Fruit fly (Drosophila melanogaster) whole organism, embryonic: ENCODE results near the gene CG7806.

Experiments used
- Atf-2 ChIP-seq: fragments of 200-800 bp; sonication (Bioruptor generic); optimal IDR thresholded peaks from 2 replicates; lab custom pipeline; 2016; ENCODE audit warnings: missing biosample characterization, missing genetic modification characterization
- Bdp1 ChIP-seq: fragments of 200-800 bp; sonication (Bioruptor generic); optimal IDR thresholded peaks from 3 replicates; lab custom pipeline; 2016; ENCODE audit warnings: missing biosample characterization, missing genetic modification characterization
- CG10147 ChIP-seq: fragments of 200-800 bp; sonication (Bioruptor generic); optimal IDR thresholded peaks from 2 replicates; lab custom pipeline; 2019; ENCODE audit warnings: missing biosample characterization, mild to moderate bottlenecking, missing genetic modification characterization, moderate library complexity
- CG10366 ChIP-seq: fragments of 200-800 bp; sonication (Bioruptor generic); IDR thresholded peaks from 2 replicates; pipeline ENCODE4 v1.3.6; 2022; ENCODE audit warnings: missing biosample characterization, missing genetic modification characterization
- CG10543 ChIP-seq: fragments of 200-800 bp; sonication (Bioruptor generic); optimal IDR thresholded peaks from 3 replicates; lab custom pipeline; 2017; ENCODE audit warnings: missing biosample characterization, mild to moderate bottlenecking, missing genetic modification characterization, moderate library complexity
- CG10565 ChIP-seq: fragments of 200-800 bp; sonication (Bioruptor generic); optimal IDR thresholded peaks from 3 replicates; lab custom pipeline; 2016; ENCODE audit warnings: missing biosample characterization, mild to moderate bottlenecking, missing genetic modification characterization
- CG10654 ChIP-seq: fragments of 200-800 bp; sonication (Bioruptor generic); optimal IDR thresholded peaks from 2 replicates; lab custom pipeline; 2016; ENCODE audit warnings: missing biosample characterization, missing genetic modification characterization
- CG11398 ChIP-seq: fragments of 200-800 bp; sonication (Bioruptor generic); optimal IDR thresholded peaks from 2 replicates; lab custom pipeline; 2016; ENCODE audit warnings: missing biosample characterization, missing genetic modification characterization
- CG11696 ChIP-seq: fragments of 200-800 bp; sonication (Bioruptor generic); IDR thresholded peaks from 2 replicates; pipeline ENCODE4 v1.3.6; 2022; ENCODE audit warnings: missing biosample characterization, missing genetic modification characterization
- CG1233 ChIP-seq: fragments of 200-800 bp; sonication (Bioruptor generic); optimal IDR thresholded peaks from 4 replicates; lab custom pipeline; 2018; ENCODE audit warnings: missing biosample characterization, mild to moderate bottlenecking, missing genetic modification characterization
- CG12769 ChIP-seq: fragments of 200-800 bp; sonication (Bioruptor generic); optimal IDR thresholded peaks from 2 replicates; lab custom pipeline; 2019; ENCODE audit warnings: missing biosample characterization, mild to moderate bottlenecking, missing genetic modification characterization, moderate library complexity
- CG13123 ChIP-seq: fragments of 200-800 bp; sonication (Bioruptor generic); optimal IDR thresholded peaks from 2 replicates; lab custom pipeline; 2016; ENCODE audit warnings: missing biosample characterization, missing genetic modification characterization
- CG15514 ChIP-seq: fragments of 200-800 bp; sonication (Bioruptor generic); optimal IDR thresholded peaks from 3 replicates; lab custom pipeline; 2017; ENCODE audit warnings: missing biosample characterization, missing genetic modification characterization, mild to moderate bottlenecking, moderate library complexity, missing genetic modification reagents
- CG1602 ChIP-seq: fragments of 200-800 bp; sonication (Bioruptor generic); optimal IDR thresholded peaks from 3 replicates; lab custom pipeline; 2016; ENCODE audit warnings: missing biosample characterization, missing genetic modification characterization
- CG16779 ChIP-seq: fragments of 200-800 bp; sonication (Bioruptor generic); IDR thresholded peaks from 2 replicates; pipeline ENCODE4 v1.3.6; 2022; ENCODE audit warnings: missing biosample characterization, missing genetic modification characterization
- CG31388 ChIP-seq: fragments of 200-800 bp; sonication (Bioruptor generic); optimal IDR thresholded peaks from 2 replicates; lab custom pipeline; 2016; ENCODE audit warnings: missing biosample characterization, missing genetic modification characterization
- CG3281 ChIP-seq: fragments of 200-800 bp; sonication (Bioruptor generic); optimal IDR thresholded peaks from 3 replicates; lab custom pipeline; 2017; ENCODE audit warnings: missing biosample characterization, mild to moderate bottlenecking, missing genetic modification characterization
- CG3407 ChIP-seq: fragments of 200-800 bp; sonication (Bioruptor generic); optimal IDR thresholded peaks from 2 replicates; lab custom pipeline; 2018; ENCODE audit warnings: missing biosample characterization, mild to moderate bottlenecking, missing genetic modification characterization
- CG7928 ChIP-seq: fragments of 200-800 bp; sonication (Bioruptor generic); optimal IDR thresholded peaks from 2 replicates; lab custom pipeline; 2017; ENCODE audit warnings: missing biosample characterization, mild to moderate bottlenecking, missing genetic modification characterization
- CG8089 ChIP-seq: fragments of 200-800 bp; sonication (Bioruptor generic); optimal IDR thresholded peaks from 3 replicates; lab custom pipeline; 2016; ENCODE audit warnings: missing biosample characterization, missing genetic modification characterization
- CG8359 ChIP-seq: fragments of 200-800 bp; sonication (Bioruptor generic); optimal IDR thresholded peaks from 2 replicates; lab custom pipeline; 2017; ENCODE audit warnings: missing biosample characterization, mild to moderate bottlenecking, missing genetic modification characterization, borderline replicate concordance
- CG9797 ChIP-seq: fragments of 200-800 bp; sonication (Bioruptor generic); optimal IDR thresholded peaks from 3 replicates; lab custom pipeline; 2018; ENCODE audit warnings: missing biosample characterization, mild to moderate bottlenecking, missing genetic modification characterization
- D19B ChIP-seq: fragments of 200-800 bp; sonication (Bioruptor generic); optimal IDR thresholded peaks from 2 replicates; lab custom pipeline; 2017; ENCODE audit warnings: missing biosample characterization, mild to moderate bottlenecking, missing genetic modification characterization
- Fer2 ChIP-seq: fragments of 200-800 bp; sonication (Bioruptor generic); optimal IDR thresholded peaks from 2 replicates; lab custom pipeline; 2018; ENCODE audit warnings: missing biosample characterization, mild to moderate bottlenecking, missing genetic modification characterization, moderate library complexity
- Fer3 ChIP-seq: fragments of 200-800 bp; sonication (Bioruptor generic); optimal IDR thresholded peaks from 2 replicates; lab custom pipeline; 2018; ENCODE audit warnings: missing biosample characterization, mild to moderate bottlenecking, missing genetic modification characterization, moderate library complexity
- Gug ChIP-seq: fragments of 200-800 bp; sonication (Bioruptor generic); IDR thresholded peaks from 4 replicates; pipeline ENCODE4 v1.3.6; 2022; ENCODE audit warnings: missing biosample characterization, missing genetic modification characterization
- Mes4 ChIP-seq: fragments of 200-800 bp; sonication (Bioruptor generic); optimal IDR thresholded peaks from 2 replicates; lab custom pipeline; 2016; ENCODE audit warnings: missing biosample characterization, missing genetic modification characterization
- NC2β ChIP-seq: fragments of 200-800 bp; sonication (Bioruptor generic); optimal IDR thresholded peaks from 2 replicates; lab custom pipeline; 2016; ENCODE audit warnings: missing biosample characterization, missing genetic modification characterization
- Poxn ChIP-seq: fragments of 200-800 bp; sonication (Bioruptor generic); IDR thresholded peaks from 2 replicates; pipeline ENCODE4 v1.3.6; 2022; ENCODE audit warnings: missing biosample characterization, missing genetic modification characterization
- Side ChIP-seq: fragments of 200-800 bp; sonication (Bioruptor generic); optimal IDR thresholded peaks from 2 replicates; lab custom pipeline; 2016; ENCODE audit warnings: missing biosample characterization, missing genetic modification characterization
- Sry-β ChIP-seq: fragments of 200-800 bp; sonication (Bioruptor generic); optimal IDR thresholded peaks from 2 replicates; lab custom pipeline; 2018; ENCODE audit warnings: missing biosample characterization, mild to moderate bottlenecking, missing genetic modification characterization, moderate library complexity
- YL-1 ChIP-seq: fragments of 200-800 bp; sonication (Bioruptor generic); optimal IDR thresholded peaks from 3 replicates; lab custom pipeline; 2017; ENCODE audit warnings: missing biosample characterization, mild to moderate bottlenecking, missing genetic modification characterization
- ato ChIP-seq: fragments of 200-800 bp; sonication (Bioruptor generic); IDR thresholded peaks from 2 replicates; pipeline ENCODE4 v1.3.6; 2022; ENCODE audit warnings: missing biosample characterization, missing genetic modification characterization; ENCODE audit not compliant: partially characterized antibody
- br ChIP-seq: fragments of >200 bp; optimal IDR thresholded peaks from 2 replicates; lab custom pipeline; 2017
- chm ChIP-seq: fragments of 200-800 bp; sonication (Bioruptor generic); IDR thresholded peaks from 2 replicates; pipeline ENCODE4 v1.3.6; 2022; ENCODE audit warnings: missing biosample characterization, missing genetic modification characterization
- disco-r ChIP-seq: fragments of 200-800 bp; sonication (Bioruptor generic); optimal IDR thresholded peaks from 2 replicates; lab custom pipeline; 2016; ENCODE audit warnings: missing biosample characterization, missing genetic modification characterization
- emc ChIP-seq: fragments of 200-800 bp; sonication (Bioruptor generic); optimal IDR thresholded peaks from 2 replicates; lab custom pipeline; 2016; ENCODE audit warnings: missing biosample characterization, missing genetic modification characterization
- gt ChIP-seq: fragments of 200-800 bp; sonication (Bioruptor generic); IDR thresholded peaks from 2 replicates; pipeline ENCODE4 v1.3.6; 2022; ENCODE audit warnings: missing biosample characterization, missing genetic modification characterization
- ham ChIP-seq: fragments of 200-800 bp; sonication (Bioruptor generic); IDR thresholded peaks from 2 replicates; pipeline ENCODE4 v1.3.6; 2022; ENCODE audit warnings: missing biosample characterization, missing genetic modification characterization
- her ChIP-seq: fragments of 200-800 bp; sonication (Bioruptor generic); optimal IDR thresholded peaks from 2 replicates; lab custom pipeline; 2016; ENCODE audit warnings: missing biosample characterization, missing genetic modification characterization
- insv ChIP-seq, 2 experiments: fragments of 200-800 bp; sonication (Bioruptor generic); optimal IDR thresholded peaks; 3 replicates each; lab custom pipeline; 2016 to 2018; ENCODE audit warnings: missing biosample characterization in 2 of 2, missing genetic modification characterization in 2 of 2
- jigr1 ChIP-seq: fragments of 200-800 bp; sonication (Bioruptor generic); IDR thresholded peaks from 3 replicates; pipeline ENCODE4 v1.3.6; 2022; ENCODE audit warnings: missing biosample characterization, missing genetic modification characterization
- nerfin-1 ChIP-seq: fragments of 200-800 bp; sonication (Bioruptor generic); optimal IDR thresholded peaks from 3 replicates; lab custom pipeline; 2019; ENCODE audit warnings: missing biosample characterization, mild to moderate bottlenecking, missing genetic modification characterization, moderate library complexity
- nom ChIP-seq: fragments of 200-800 bp; sonication (Bioruptor generic); optimal IDR thresholded peaks from 2 replicates; lab custom pipeline; 2017; ENCODE audit warnings: missing biosample characterization, missing genetic modification characterization, mild to moderate bottlenecking, moderate library complexity, missing genetic modification reagents
- pb ChIP-seq: fragments of 200-800 bp; sonication (Bioruptor generic); optimal IDR thresholded peaks from 3 replicates; lab custom pipeline; 2016; ENCODE audit warnings: missing biosample characterization, missing genetic modification characterization
- pnt ChIP-seq: fragments of 200-800 bp; sonication (Bioruptor generic); optimal IDR thresholded peaks from 3 replicates; lab custom pipeline; 2016; ENCODE audit warnings: missing biosample characterization, missing genetic modification characterization
- salm ChIP-seq: fragments of 200-800 bp; sonication (Bioruptor generic); optimal IDR thresholded peaks from 2 replicates; lab custom pipeline; 2018; ENCODE audit warnings: missing biosample characterization, mild to moderate bottlenecking, missing genetic modification characterization
- sens ChIP-seq: fragments of 200-800 bp; sonication (Bioruptor generic); peaks from one replicate; lab custom pipeline; 2016; ENCODE audit warnings: missing biosample characterization, missing genetic modification characterization
- sisA ChIP-seq: fragments of 200-800 bp; sonication (Bioruptor generic); IDR thresholded peaks from 2 replicates; pipeline ENCODE4 v1.3.6; 2022; ENCODE audit warnings: missing biosample characterization, missing genetic modification characterization
- usp ChIP-seq: fragments of >200 bp; optimal IDR thresholded peaks from 2 replicates; lab custom pipeline; 2017; ENCODE audit warnings: missing biosample characterization, missing genetic modification characterization

The CG7806 gene

DNA sequence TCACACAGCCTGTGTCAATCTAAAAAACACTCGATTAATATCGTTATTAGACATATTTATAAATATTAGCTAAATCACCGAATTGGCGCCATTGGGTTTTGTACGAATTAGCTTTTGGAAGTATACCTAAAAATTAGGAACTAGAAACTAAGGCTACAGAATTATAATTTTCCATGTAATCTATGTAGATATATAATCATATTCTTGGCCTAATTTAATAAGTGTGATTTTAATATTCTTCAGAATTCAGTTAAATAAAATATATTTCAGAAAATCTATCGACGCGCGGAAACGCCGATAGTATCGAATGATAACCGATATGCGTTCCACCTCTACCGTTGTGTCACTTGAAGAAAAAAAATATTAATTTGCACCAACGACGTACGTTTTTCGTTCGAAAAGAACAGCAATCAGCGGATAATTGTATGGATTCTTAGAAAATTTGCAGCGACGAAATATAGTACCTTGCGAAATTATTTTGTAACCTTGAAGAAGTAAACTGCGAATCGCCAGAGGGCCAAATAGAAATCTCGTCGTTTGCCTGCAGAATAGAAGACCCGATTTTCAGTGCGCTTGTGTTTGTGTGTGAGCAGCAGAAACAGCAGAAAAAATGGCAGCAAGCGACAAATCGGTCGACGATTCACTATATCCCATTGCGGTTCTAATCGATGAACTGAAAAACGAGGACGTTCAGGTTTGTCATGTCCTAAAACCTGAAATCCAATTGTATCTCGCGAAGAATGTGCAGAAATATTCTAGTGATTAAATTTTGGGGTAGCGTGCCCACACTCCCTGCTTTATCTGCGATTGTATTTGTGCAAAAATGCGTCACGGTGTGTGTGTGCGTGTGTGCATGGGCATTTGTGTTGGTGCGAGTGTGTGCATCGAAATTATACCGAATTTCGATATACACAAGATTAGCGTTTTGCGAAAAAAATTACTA lies 54.8 kb downstream of the CG7806 start, which contains the start of gene Pp2A-29B (continued):
- TF ChIP-seq CG8359 (GFP tag; lab: Kevin White, UChicago) (no peak), gt (GFP tag; lab: Robert Waterston, UW) (no peak), Fer3 (no peak), CG3407 (GFP tag; lab: Kevin White, UChicago) (no peak), CG1602 (GFP tag; lab: Kevin White, UChicago) (no peak), pnt (GFP tag; lab: Kevin White, UChicago) (no peak), her (no peak), CG11398 (GFP tag; lab: Kevin White, UChicago) (no peak), Fer2 (no peak), salm (tag; lab: Kevin White, UChicago) (no peak), Bdp1 (GFP tag; lab: Kevin White, UChicago) (no peak), Gug (GFP tag; lab: Robert Waterston, UW) (peak; percentile 8; the same call in 1 of the 4 replicates), Side (no peak), CG10147 (no peak), ham (GFP tag; lab: Robert Waterston, UW) (no peak), CG7928 (GFP tag; lab: Kevin White, UChicago) (no peak), br (no peak), nom (no peak), CG10366 (GFP tag; lab: Robert Waterston, UW) (no peak), D19B (GFP tag; lab: Kevin White, UChicago) (no peak), chm (no peak), Poxn (no peak), CG10543 (GFP tag; lab: Kevin White, UChicago) (peak; percentile 52), CG16779 (GFP tag; lab: Robert Waterston, UW) (no peak), CG8089 (GFP tag; lab: Kevin White, UChicago) (no peak), CG31388 (GFP tag; lab: Kevin White, UChicago) (no peak), insv (GFP tag; optimal IDR thresholded peaks at IDR 0.05; lab: Kevin White, UChicago) (peak in 1 of 2 experiments; percentile 25), Mes4 (GFP tag; lab: Kevin White, UChicago) (no peak), CG10654 (no peak), jigr1 (no peak), CG10565 (no peak), YL-1 (GFP tag; lab: Kevin White, UChicago) (peak; percentile 65), pb (no peak), Atf-2 (GFP tag; lab: Kevin White, UChicago) (no peak), NC2β (GFP tag; lab: Kevin White, UChicago) (no peak), Sry-β (peak; percentile 25), CG15514 (GFP tag; lab: Kevin White, UChicago) (peak; percentile 42), emc (GFP tag; lab: Kevin White, UChicago) (no peak), CG9797 (GFP tag; lab: Kevin White, UChicago) (peak; percentile 55), CG12769 (no peak), disco-r (GFP tag; lab: Kevin White, UChicago) (no peak), sens (GFP tag; lab: Kevin White, UChicago) (peak; percentile 37), usp (GFP tag; lab: Kevin White, UChicago) (no peak), nerfin-1 (tag; lab: Kevin White, UChicago) (peak; percentile 100), CG11696 (GFP tag; lab: Robert Waterston, UW) (no peak), CG13123 (GFP tag; lab: Kevin White, UChicago) (no peak), CG3281 (GFP tag; lab: Kevin White, UChicago) (no peak), ato (GFP tag; lab: Robert Waterston, UW) (peak; percentile 95), sisA (GFP tag; lab: Robert Waterston, UW) (no peak), CG1233 (no peak)
